Fruit fly (Drosophila melanogaster): ENCODE data around the gene Prosalpha2.
A peak's percentile ranks its signal among the peaks of the same experiment; 100 is the strongest.

The Prosalpha2 gene

DNA sequence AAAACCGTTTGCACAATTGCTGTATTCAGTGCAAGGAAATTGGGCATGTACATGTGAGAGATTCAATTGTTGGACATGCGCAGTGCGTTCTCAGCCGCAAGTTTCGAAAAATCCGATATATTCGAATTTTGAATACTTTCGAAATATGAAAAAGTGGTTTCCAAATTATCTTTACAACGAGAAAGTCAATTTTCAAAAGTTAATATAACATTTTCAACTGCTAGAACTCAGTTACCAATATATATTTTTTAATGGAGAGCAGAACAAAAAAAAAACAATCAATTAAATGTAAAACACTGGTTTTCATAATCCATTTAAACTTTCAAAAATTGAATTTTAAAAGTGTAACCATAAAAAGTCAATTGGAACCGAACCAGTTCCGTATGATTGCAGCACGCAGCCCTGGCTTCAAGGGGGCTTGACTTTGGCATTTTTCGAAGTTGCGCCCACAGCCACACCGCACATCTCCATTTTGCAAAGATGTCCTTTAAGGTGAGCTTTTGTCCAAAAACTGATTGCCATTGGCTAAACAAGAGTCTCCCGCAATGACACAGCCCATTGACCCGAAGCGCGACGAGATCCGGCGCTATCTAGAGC lies 8.6 kb upstream of the Prosalpha2 start, which contains the start of the genes Scgbeta and CG17202:
TSS of gene Scgbeta (minus strand) at position 51 of the 597 bp plus-strand sequence.
TSS of gene CG17202 (plus strand) at position 390 of the 597 bp plus-strand sequence.
- TF ChIP-seq Hr83 (GFP tag; optimal IDR thresholded peaks at IDR 0.05; ENCODE audit: poor library complexity, severe bottlenecking): peak; percentile 56
- no peak for TF ChIP-seq psq (GFP tag; optimal IDR thresholded peaks at IDR 0.05)

DNA sequence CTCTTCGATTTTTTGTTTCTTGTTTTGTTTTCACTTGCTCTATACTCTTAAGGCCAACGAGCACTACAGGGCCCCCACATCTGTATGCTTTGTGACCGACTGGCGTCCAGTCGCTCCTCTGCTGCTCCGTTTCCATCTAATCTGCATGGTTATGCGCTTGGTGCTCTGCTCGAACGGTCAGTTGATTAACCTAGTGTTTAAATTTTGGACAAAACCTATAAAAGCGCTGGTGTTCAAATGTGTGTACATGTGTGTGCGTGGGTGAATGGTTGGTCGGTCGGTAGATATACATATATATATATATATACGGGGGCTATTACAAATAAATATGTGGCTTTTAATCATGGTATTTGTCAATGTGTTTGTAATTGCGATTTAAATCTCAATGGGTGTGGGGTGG lies 7.1 kb upstream of the Prosalpha2 start:
- TF ChIP-seq N (GFP tag; optimal IDR thresholded peaks at IDR 0.05) (no peak), h (GFP tag; optimal IDR thresholded peaks at IDR 0.05) (no peak), dsf (GFP tag; optimal IDR thresholded peaks at IDR 0.05; ENCODE audit: borderline replicate concordance) (no peak), rgr (GFP tag; optimal IDR thresholded peaks at IDR 0.05) (peak; percentile 97)

DNA sequence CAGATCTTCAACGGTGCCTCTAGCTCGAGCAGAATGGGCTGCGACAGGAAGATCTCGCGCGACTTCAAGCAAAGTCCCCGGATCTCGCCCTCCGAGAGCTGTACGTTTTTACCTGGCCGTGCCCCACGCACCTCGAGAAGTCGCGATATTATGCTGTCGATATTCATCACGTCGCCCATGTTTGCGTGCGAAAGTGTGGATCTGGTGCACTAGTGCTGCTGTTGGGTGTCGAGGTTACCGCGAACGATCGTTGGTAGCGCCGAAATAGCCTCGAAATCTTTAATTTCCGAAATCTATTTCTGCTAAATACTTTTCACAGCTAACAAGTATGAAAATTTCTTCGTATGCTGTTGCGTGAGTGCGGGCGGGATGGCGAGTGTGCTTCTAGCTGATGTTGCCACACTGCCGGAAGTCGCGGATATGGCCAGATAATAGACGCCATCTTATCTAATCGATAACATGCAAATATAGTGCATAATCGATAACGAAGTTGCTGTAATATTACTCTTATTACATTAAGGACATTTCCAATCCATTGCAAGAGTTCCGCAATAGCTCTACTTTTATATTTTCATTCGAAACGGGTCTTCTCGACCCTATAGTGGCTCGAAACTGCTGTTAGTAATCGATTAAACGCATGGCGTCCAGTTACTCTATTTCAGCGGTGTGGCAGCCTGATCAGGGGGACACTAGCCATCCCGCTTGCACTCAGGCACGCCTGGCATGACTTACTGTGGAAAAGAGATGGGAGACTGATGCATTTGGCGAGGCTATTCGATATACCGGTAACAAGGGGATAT lies 5.4 kb upstream of the Prosalpha2 start, which contains the start of gene Pp1-87B:
TSS of gene Pp1-87B (minus strand) at position 408 of the 800 bp plus-strand sequence.
- no peak for TF ChIP-seq dmrt93B (GFP tag; optimal IDR thresholded peaks at IDR 0.05)
- TF ChIP-seq CG9705 (GFP tag; optimal IDR thresholded peaks at IDR 0.05): peak; percentile 38
- TF ChIP-seq Abd-B (GFP tag; optimal IDR thresholded peaks at IDR 0.05): no peak
- TF ChIP-seq HLH106 (tag; optimal IDR thresholded peaks at IDR 0.05): peak; percentile 24
- TF ChIP-seq Myc (optimal IDR thresholded peaks at IDR 0.05): peak; percentile 83
- TF ChIP-seq Sp1 (GFP tag; optimal IDR thresholded peaks at IDR 0.05): peak; percentile 38
- TF ChIP-seq Rel (GFP tag; optimal IDR thresholded peaks at IDR 0.05): no peak
- peak; percentile 28 for TF ChIP-seq Rel (tag; optimal IDR thresholded peaks at IDR 0.05)
- peak; percentile 6 for TF ChIP-seq psq (GFP tag; optimal IDR thresholded peaks at IDR 0.05)
- peak; percentile 4 for TF ChIP-seq ey (GFP tag; optimal IDR thresholded peaks at IDR 0.05)

DNA sequence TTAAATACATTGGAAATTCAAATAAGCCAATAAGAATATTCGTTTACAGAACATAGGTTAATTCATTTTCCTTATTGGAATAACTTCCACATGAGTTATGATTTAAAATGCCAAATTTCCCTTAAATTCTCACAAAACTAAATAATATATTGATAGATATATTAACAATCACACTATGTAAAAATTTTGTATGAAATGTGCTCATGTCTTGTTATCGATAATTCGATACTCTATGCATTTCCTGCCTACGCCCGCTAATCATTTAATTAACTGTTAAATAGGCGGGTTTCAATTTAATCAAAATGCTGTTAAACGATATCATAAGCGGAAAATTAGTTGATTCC lies 4.8 kb upstream of the Prosalpha2 start, which contains the start of gene NANS:
TSS of gene NANS (plus strand) at position 269 of the 344 bp plus-strand sequence.
- TF ChIP-seq CG32264 (GFP tag; optimal IDR thresholded peaks at IDR 0.05) (no peak), pan (optimal IDR thresholded peaks at IDR 0.05) (no peak)

DNA sequence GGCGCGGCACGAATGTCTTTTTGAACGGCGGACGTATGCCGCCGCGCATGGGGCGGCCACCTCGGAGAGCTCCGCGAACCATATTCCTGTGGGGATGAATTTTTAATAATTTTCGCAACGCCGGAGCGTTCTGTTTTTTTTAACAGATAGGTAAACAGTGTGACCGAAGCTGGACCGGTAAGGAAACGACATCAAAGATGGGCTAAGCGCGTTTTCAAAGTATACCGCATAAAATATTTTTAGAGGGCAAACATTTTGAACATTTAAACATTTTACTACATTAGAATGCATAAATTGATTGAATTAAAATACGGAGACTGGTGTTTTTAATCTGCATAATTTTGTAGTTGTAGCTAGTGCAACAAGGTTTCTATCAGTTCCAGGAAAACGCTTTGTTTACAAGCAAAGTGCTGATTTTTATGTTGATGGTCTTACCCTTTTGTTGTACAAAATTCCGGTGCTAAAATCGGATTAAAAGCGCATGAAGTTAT lies 2.0 kb upstream of the Prosalpha2 start, which contains the start of the genes CG5641 and CG5245:
TSS of gene CG5641 (minus strand) at position 163 of the 491 bp plus-strand sequence.
TSS of gene CG5245 (plus strand) at position 441 of the 491 bp plus-strand sequence.
- TF ChIP-seq Rel (GFP tag; optimal IDR thresholded peaks at IDR 0.05): no peak
- TF ChIP-seq Rel (tag; optimal IDR thresholded peaks at IDR 0.05): peak; percentile 66
- TF ChIP-seq Jra (GFP tag; optimal IDR thresholded peaks at IDR 0.05): no peak

DNA sequence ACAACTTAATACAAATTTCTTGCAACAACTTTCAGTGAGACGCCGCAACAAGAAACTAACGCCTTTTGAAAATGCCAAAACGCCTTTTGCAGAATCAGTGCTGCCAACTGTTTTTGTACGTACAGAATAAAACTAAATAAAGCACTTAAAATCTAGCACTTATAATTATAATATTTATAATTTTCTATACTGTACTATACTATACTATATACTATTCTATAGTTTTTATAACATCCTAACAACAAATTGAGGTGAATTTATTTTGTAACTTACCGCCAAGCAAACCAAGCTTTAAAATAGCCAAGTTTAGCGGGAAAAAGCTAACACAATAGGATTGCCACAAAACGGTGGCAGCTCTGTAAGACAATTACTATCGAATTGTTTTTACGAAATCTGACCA lies 2.6 kb downstream of the Prosalpha2 start, which contains the start of the genes Aos1 and Srlp:
TSS of gene Aos1 (minus strand) at position 59 of the 400 bp plus-strand sequence.
TSS of gene Srlp (plus strand) at position 335 of the 400 bp plus-strand sequence.
- TF ChIP-seq Rel (GFP tag; optimal IDR thresholded peaks at IDR 0.05) (no peak), Rel (tag; optimal IDR thresholded peaks at IDR 0.05) (peak; percentile 70), GATAd (GFP tag; optimal IDR thresholded peaks at IDR 0.05) (no peak), Hnf4 (GFP tag; optimal IDR thresholded peaks at IDR 0.05) (no peak), N (GFP tag; optimal IDR thresholded peaks at IDR 0.05) (no peak), pan (optimal IDR thresholded peaks at IDR 0.05) (no peak), rgr (GFP tag; optimal IDR thresholded peaks at IDR 0.05) (peak; percentile 18), sage (GFP tag; optimal IDR thresholded peaks at IDR 0.05) (no peak), foxo (GFP tag; optimal IDR thresholded peaks at IDR 0.05) (peak in 1 of 2 experiments; percentile 60), lola (GFP tag; optimal IDR thresholded peaks at IDR 0.05) (no peak), sv (GFP tag; optimal IDR thresholded peaks at IDR 0.05) (no peak), psq (GFP tag; optimal IDR thresholded peaks at IDR 0.05) (peak; percentile 46), Myc (optimal IDR thresholded peaks at IDR 0.05) (peak; percentile 95), HLH106 (tag; optimal IDR thresholded peaks at IDR 0.05) (peak; percentile 74), Sp1 (GFP tag; optimal IDR thresholded peaks at IDR 0.05) (peak; percentile 68), fru (GFP tag; optimal IDR thresholded peaks at IDR 0.05) (no peak), br (GFP tag; optimal IDR thresholded peaks at IDR 0.05) (no peak), woc (GFP tag; optimal IDR thresholded peaks at IDR 0.05) (no peak), Abd-B (GFP tag; optimal IDR thresholded peaks at IDR 0.05) (no peak), h (GFP tag; optimal IDR thresholded peaks at IDR 0.05) (no peak), dl (GFP tag; optimal IDR thresholded peaks at IDR 0.05; ENCODE audit: insufficient read depth in 1 of 2, partially characterized antibody in 2 of 2) (no peak), Dfd (GFP tag; optimal IDR thresholded peaks at IDR 0.05) (no peak), CG9705 (GFP tag; optimal IDR thresholded peaks at IDR 0.05) (peak; percentile 56), dsf (GFP tag; optimal IDR thresholded peaks at IDR 0.05; ENCODE audit: borderline replicate concordance) (no peak), OdsH (GFP tag; optimal IDR thresholded peaks at IDR 0.05) (peak; percentile 32), brk (GFP tag; optimal IDR thresholded peaks at IDR 0.05) (no peak)

All from whole organism, wandering third instar larva.